Worm (Caenorhabditis elegans) whole organism, L2 larva: Measurements from ENCODE around the gene srd-8.

Source experiments
- Y55F3AM.14 ChIP-seq: fragments of 200-800 bp; sonication (Bioruptor generic); optimal IDR thresholded peaks from 2 replicates; lab custom pipeline; 2018; ENCODE audit warnings: mild to moderate bottlenecking, missing genetic modification characterization, missing compliant biosample characterization
- nhr-23 ChIP-seq: fragments of 150-350 bp; optimal IDR thresholded peaks from 2 replicates; lab custom pipeline; 2014; ENCODE audit warnings: missing biosample characterization, missing genetic modification reagents, missing genetic modification characterization
- nhr-237 ChIP-seq: fragments of 150-350 bp; optimal IDR thresholded peaks from 2 replicates; lab custom pipeline; 2014; ENCODE audit warnings: missing biosample characterization, missing genetic modification characterization
- nhr-25 ChIP-seq: fragments of 150-350 bp; sonication (generic microtip); optimal IDR thresholded peaks from 3 replicates; lab custom pipeline; 2014; ENCODE audit warnings: missing biosample characterization, missing genetic modification characterization
- unc-62 ChIP-seq: fragments of 150-350 bp; optimal IDR thresholded peaks from 2 replicates; lab custom pipeline; 2014; ENCODE audit warnings: missing biosample characterization, missing genetic modification reagents, missing genetic modification characterization

srd-8 gene

ce11 chrIV:5593804-5594214, 51.6 kb downstream of the srd-8 start (continued):
- TF ChIP-seq Y55F3AM.14 (GFP tag; lab: Kevin White, UChicago) (peak; percentile 65), nhr-23 (tag; lab: Kevin White, UChicago) (no peak), nhr-237 (tag; lab: Kevin White, UChicago) (no peak), nhr-25 (tag; lab: Kevin White, UChicago) (peak; percentile 72), unc-62 (GFP tag; lab: Kevin White, UChicago) (peak; percentile 57)
